Worm (Caenorhabditis elegans) whole organism, L1 larva: ENCODE measurements around the gene C50F4.1.

Experiments used
- C16A3.4 ChIP-seq: fragments of 150-350 bp; optimal IDR thresholded peaks from 2 replicates; lab custom pipeline; 2014; ENCODE audit warnings: missing biosample characterization, missing genetic modification characterization
- C34B4.2 ChIP-seq: sonication (generic microtip); optimal IDR thresholded peaks from 2 replicates; lab custom pipeline; 2017; ENCODE audit warnings: mild to moderate bottlenecking, missing genetic modification characterization, missing compliant biosample characterization
- Y116A8C.19 ChIP-seq: sonication (generic microtip); optimal IDR thresholded peaks from 2 replicates; lab custom pipeline; 2016; ENCODE audit warnings: missing compliant biosample characterization, missing genetic modification characterization, borderline replicate concordance
- alr-1 ChIP-seq: fragments of 200-800 bp; sonication (Bioruptor generic); optimal IDR thresholded peaks from 2 replicates; lab custom pipeline; 2018; ENCODE audit warnings: borderline replicate concordance, mild to moderate bottlenecking, missing genetic modification characterization, missing compliant biosample characterization
- aly-2 ChIP-seq: fragments of 150-350 bp; optimal IDR thresholded peaks from 2 replicates; lab custom pipeline; 2014; ENCODE audit warnings: missing biosample characterization, missing genetic modification characterization
- blmp-1 ChIP-seq: fragments of 150-350 bp; optimal IDR thresholded peaks from 2 replicates; lab custom pipeline; 2014; ENCODE audit warnings: missing biosample characterization, missing genetic modification characterization
- ceh-8 ChIP-seq: fragments of 200-800 bp; sonication (Bioruptor generic); optimal IDR thresholded peaks from 2 replicates; lab custom pipeline; 2018; ENCODE audit warnings: mild to moderate bottlenecking, missing genetic modification characterization, moderate library complexity, missing compliant biosample characterization
- ceh-82 ChIP-seq, 3 experiments: fragments of 150-350 bp in 1 of 3; sonication (generic microtip) in 2 of 3; optimal IDR thresholded peaks; 2 replicates each; lab custom pipeline; 2014 to 2017; ENCODE audit warnings: missing biosample characterization in 3 of 3, missing genetic modification characterization in 3 of 3
- efl-3 ChIP-seq: fragments of 200-800 bp; sonication (Bioruptor generic); optimal IDR thresholded peaks from 2 replicates; lab custom pipeline; 2018; ENCODE audit warnings: mild to moderate bottlenecking, missing genetic modification characterization, missing compliant biosample characterization
- egl-13 ChIP-seq: sonication (generic microtip); optimal IDR thresholded peaks from 2 replicates; lab custom pipeline; 2016; ENCODE audit warnings: missing genotype, missing genetic modification reagents, missing genetic modification characterization, missing compliant biosample characterization
- egl-27 ChIP-seq, 2 experiments: fragments of 150-350 bp in 1 of 2; sonication (generic microtip); optimal IDR thresholded peaks; 3 replicates each; lab custom pipeline; 2017 to 2018; ENCODE audit warnings: missing biosample characterization in 2 of 2, missing genetic modification characterization in 2 of 2, missing genetic modification reagents in 2 of 2
- elt-2 ChIP-seq: sonication (generic microtip); optimal IDR thresholded peaks from 2 replicates; lab custom pipeline; 2016; ENCODE audit warnings: missing genetic modification characterization, mild to moderate bottlenecking, inconsistent platforms, missing compliant biosample characterization, missing genetic modification reagents
- elt-3 ChIP-seq, 6 experiments: fragments of 150-350 bp in 1 of 6; sonication (generic microtip); optimal IDR thresholded peaks; 2 replicates each; lab custom pipeline; 2017 to 2018; ENCODE audit warnings: missing biosample characterization in 6 of 6, missing genetic modification characterization in 6 of 6, inconsistent platforms in 1 of 6
- fkh-8 ChIP-seq: sonication (generic microtip); optimal IDR thresholded peaks from 2 replicates; lab custom pipeline; 2016; ENCODE audit warnings: mild to moderate bottlenecking, missing genetic modification characterization, missing compliant biosample characterization
- fos-1 ChIP-seq: fragments of 150-350 bp; optimal IDR thresholded peaks from 2 replicates; lab custom pipeline; 2014; ENCODE audit warnings: missing biosample characterization, missing genetic modification characterization
- hlh-17 ChIP-seq: fragments of 200-800 bp; sonication (Bioruptor generic); optimal IDR thresholded peaks from 2 replicates; lab custom pipeline; 2018; ENCODE audit warnings: missing genetic modification characterization, mild to moderate bottlenecking, missing compliant biosample characterization, moderate library complexity, borderline replicate concordance
- hlh-4 ChIP-seq: sonication (generic microtip); optimal IDR thresholded peaks from 2 replicates; lab custom pipeline; 2016; ENCODE audit warnings: mild to moderate bottlenecking, missing genetic modification characterization, missing compliant biosample characterization
- hpl-2 ChIP-seq: fragments of 150-350 bp; optimal IDR thresholded peaks from 2 replicates; lab custom pipeline; 2014; ENCODE audit warnings: missing biosample characterization, missing genetic modification reagents, missing genetic modification characterization
- jun-1 ChIP-seq: fragments of 150-350 bp; optimal IDR thresholded peaks from 2 replicates; lab custom pipeline; 2014; ENCODE audit warnings: missing biosample characterization, missing genetic modification reagents, missing genetic modification characterization
- lin-13 ChIP-seq: fragments of 150-350 bp; optimal IDR thresholded peaks from 2 replicates; lab custom pipeline; 2014; ENCODE audit warnings: missing biosample characterization, missing genetic modification reagents, missing genetic modification characterization
- lin-14 ChIP-seq: fragments of 200-800 bp; sonication (Bioruptor generic); optimal IDR thresholded peaks from 2 replicates; lab custom pipeline; 2018; ENCODE audit warnings: mild to moderate bottlenecking, missing genetic modification characterization, moderate library complexity, missing compliant biosample characterization
- lin-15B ChIP-seq: fragments of 150-350 bp; sonication (generic microtip); optimal IDR thresholded peaks from 3 replicates; lab custom pipeline; 2014; ENCODE audit warnings: missing biosample characterization, missing genetic modification characterization
- lin-35 ChIP-seq, 2 experiments: fragments of 150-350 bp; optimal IDR thresholded peaks; 2 replicates each; lab custom pipeline; 2014; ENCODE audit warnings: missing biosample characterization in 2 of 2, missing genetic modification characterization in 2 of 2, missing genetic modification reagents in 2 of 2
- lin-39 ChIP-seq: fragments of 150-350 bp; optimal IDR thresholded peaks from 2 replicates; lab custom pipeline; 2014; ENCODE audit warnings: missing biosample characterization, missing genetic modification reagents, missing genetic modification characterization
- lir-3 ChIP-seq: sonication (generic microtip); optimal IDR thresholded peaks from 2 replicates; lab custom pipeline; 2016; ENCODE audit warnings: mild to moderate bottlenecking, missing genetic modification characterization, moderate library complexity, missing compliant biosample characterization; ENCODE audit not compliant: poor library complexity
- mdl-1 ChIP-seq, 2 experiments: fragments of 150-350 bp; optimal IDR thresholded peaks; 2 replicates each; lab custom pipeline; 2014 to 2017; ENCODE audit warnings: missing biosample characterization in 2 of 2, missing genetic modification characterization in 2 of 2, inconsistent platforms in 1 of 2
- mef-2 ChIP-seq: fragments of 150-350 bp; optimal IDR thresholded peaks from 2 replicates; lab custom pipeline; 2014; ENCODE audit warnings: missing biosample characterization, missing genetic modification characterization
- mep-1 ChIP-seq: fragments of 150-350 bp; optimal IDR thresholded peaks from 2 replicates; lab custom pipeline; 2014; ENCODE audit warnings: missing biosample characterization, missing genetic modification characterization
- nhr-11 ChIP-seq: fragments of 150-350 bp; optimal IDR thresholded peaks from 2 replicates; lab custom pipeline; 2014; ENCODE audit warnings: missing biosample characterization, missing genetic modification characterization
- nhr-19 ChIP-seq: fragments of 200-800 bp; sonication (Bioruptor generic); conservative IDR thresholded peaks from 2 replicates; pipeline ENCODE4 v1.3.6; 2022; ENCODE audit warnings: missing genetic modification characterization, missing compliant biosample characterization
- nhr-47 ChIP-seq: sonication (generic microtip); optimal IDR thresholded peaks from 2 replicates; lab custom pipeline; 2016; ENCODE audit warnings: mild to moderate bottlenecking, missing genetic modification characterization, moderate library complexity, missing compliant biosample characterization
- nhr-71 ChIP-seq: sonication (generic microtip); optimal IDR thresholded peaks from 2 replicates; lab custom pipeline; 2016; ENCODE audit warnings: mild to moderate bottlenecking, missing genetic modification characterization, moderate library complexity, missing compliant biosample characterization
- nhr-76 ChIP-seq: sonication (generic microtip); optimal IDR thresholded peaks from 2 replicates; lab custom pipeline; 2017; ENCODE audit warnings: missing biosample characterization, missing genetic modification characterization
- nhr-77 ChIP-seq: fragments of 150-350 bp; optimal IDR thresholded peaks from 2 replicates; lab custom pipeline; 2014; ENCODE audit warnings: missing biosample characterization, missing genetic modification characterization
- nhr-85 ChIP-seq: sonication (generic microtip); peaks from one replicate; lab custom pipeline; 2016; ENCODE audit warnings: missing genetic modification characterization, inconsistent platforms, missing compliant biosample characterization
- nhr-90 ChIP-seq: sonication (generic microtip); optimal IDR thresholded peaks from 2 replicates; lab custom pipeline; 2016; ENCODE audit warnings: mild to moderate bottlenecking, missing genetic modification characterization, missing compliant biosample characterization; ENCODE audit not compliant: poor library complexity
- pqm-1 ChIP-seq: sonication (generic microtip); optimal IDR thresholded peaks from 3 replicates; lab custom pipeline; 2017; ENCODE audit warnings: missing biosample characterization, missing genetic modification characterization
- rnt-1 ChIP-seq: sonication (generic microtip); optimal IDR thresholded peaks from 2 replicates; lab custom pipeline; 2016; ENCODE audit warnings: mild to moderate bottlenecking, missing genetic modification characterization, moderate library complexity, missing compliant biosample characterization
- skn-1 ChIP-seq: fragments of 150-350 bp; optimal IDR thresholded peaks from 2 replicates; lab custom pipeline; 2014; ENCODE audit warnings: missing biosample characterization, missing genetic modification characterization
- snpc-4 ChIP-seq: fragments of 150-350 bp; optimal IDR thresholded peaks from 2 replicates; lab custom pipeline; 2014; ENCODE audit warnings: missing biosample characterization, missing genetic modification characterization
- sptf-1 ChIP-seq: fragments of 150-350 bp; optimal IDR thresholded peaks from 2 replicates; lab custom pipeline; 2014; ENCODE audit warnings: missing biosample characterization, missing genetic modification characterization
- sup-37 ChIP-seq: fragments of 200-800 bp; sonication (Bioruptor generic); optimal IDR thresholded peaks from 2 replicates; lab custom pipeline; 2018; ENCODE audit warnings: mild to moderate bottlenecking, missing genetic modification characterization, missing compliant biosample characterization
- swsn-7 ChIP-seq: sonication (generic microtip); optimal IDR thresholded peaks from 2 replicates; lab custom pipeline; 2016; ENCODE audit warnings: missing genetic modification characterization, missing compliant biosample characterization
- tbx-2 ChIP-seq: sonication (generic microtip); optimal IDR thresholded peaks from 2 replicates; lab custom pipeline; 2016; ENCODE audit warnings: missing genetic modification characterization, missing compliant biosample characterization
- unc-130 ChIP-seq: fragments of 150-350 bp; optimal IDR thresholded peaks from 2 replicates; lab custom pipeline; 2017; ENCODE audit warnings: missing biosample characterization, missing genetic modification characterization, inconsistent platforms
- unc-62 ChIP-seq: fragments of 150-350 bp; optimal IDR thresholded peaks from 2 replicates; lab custom pipeline; 2014; ENCODE audit warnings: missing biosample characterization, missing genetic modification reagents, missing genetic modification characterization
- unc-86 ChIP-seq: sonication (generic microtip); optimal IDR thresholded peaks from 2 replicates; lab custom pipeline; 2016; ENCODE audit warnings: missing genetic modification characterization, missing compliant biosample characterization
- unc-98 ChIP-seq: fragments of 200-800 bp; sonication (Bioruptor generic); IDR thresholded peaks from 2 replicates; pipeline ENCODE4 v1.3.6; 2022; ENCODE audit warnings: missing genetic modification characterization, missing compliant biosample characterization
- vab-15 ChIP-seq: sonication (generic microtip); optimal IDR thresholded peaks from 2 replicates; lab custom pipeline; 2017; ENCODE audit warnings: missing genotype, mild to moderate bottlenecking, missing genetic modification characterization, missing compliant biosample characterization
- xbp-1 ChIP-seq: sonication (generic microtip); optimal IDR thresholded peaks from 2 replicates; lab custom pipeline; 2016; ENCODE audit warnings: missing genetic modification characterization, missing compliant biosample characterization
- zag-1 ChIP-seq: fragments of 150-350 bp; optimal IDR thresholded peaks from 2 replicates; lab custom pipeline; 2014; ENCODE audit warnings: missing biosample characterization, missing genetic modification characterization
- ztf-11 ChIP-seq, 2 experiments: sonication (generic microtip); optimal IDR thresholded peaks; 2 replicates each; lab custom pipeline; 2016 to 2017; ENCODE audit warnings: missing genetic modification characterization in 2 of 2, missing biosample characterization in 1 of 2, missing compliant biosample characterization in 1 of 2
- ztf-4 ChIP-seq: fragments of 150-350 bp; optimal IDR thresholded peaks from 2 replicates; lab custom pipeline; 2014; ENCODE audit warnings: missing biosample characterization, missing genetic modification characterization

The C50F4.1 gene

DNA sequence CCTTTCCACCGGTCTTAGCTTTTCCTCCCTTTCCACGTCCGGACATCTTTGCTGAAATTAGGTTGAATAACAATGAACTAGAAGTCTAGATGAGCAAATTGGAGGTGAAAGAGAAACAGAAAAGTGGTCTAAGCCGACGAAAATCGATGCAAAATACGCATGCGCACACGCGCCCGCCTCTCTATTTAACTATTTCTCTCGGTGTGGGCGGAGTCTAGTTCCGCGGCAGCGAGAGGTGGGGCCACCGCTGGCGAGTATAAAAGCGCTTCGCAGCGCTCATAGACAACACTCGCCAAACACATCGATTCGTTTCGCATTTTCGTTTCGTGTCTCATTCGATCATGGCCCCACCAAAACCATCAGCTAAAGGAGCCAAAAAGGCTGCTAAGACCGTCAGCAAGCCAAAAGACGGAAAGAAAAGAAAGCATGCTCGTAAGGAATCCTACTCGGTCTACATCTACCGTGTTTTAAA, 18.7 kb downstream of the C50F4.1 start, which contains the start of the genes his-35 and his-41 (continued):
- no peak for TF ChIP-seq elt-2
- peak; percentile 41 to 57 (median 54) for TF ChIP-seq ceh-82 (tag; optimal IDR thresholded peaks at IDR 0.05; lab: Kevin White, UChicago)
- peak; percentile 32 for TF ChIP-seq mep-1 (tag; lab: Kevin White, UChicago)
- TF ChIP-seq pqm-1 (tag; lab: Kevin White, UChicago), result no peak
- TF ChIP-seq ceh-8, result no peak
- peak in 1 of 2 experiments; percentile 39 for TF ChIP-seq mdl-1 (tag; optimal IDR thresholded peaks at IDR 0.05; lab: Kevin White, UChicago)
- no peak for TF ChIP-seq C34B4.2 (tag; lab: Kevin White, UChicago)
- TF ChIP-seq rnt-1 (tag; lab: Kevin White, UChicago), result peak; percentile 42
- TF ChIP-seq C16A3.4, result no peak
- TF ChIP-seq unc-98 (GFP tag; lab: Robert Waterston, UW), result no peak
- peak; percentile 12 for TF ChIP-seq snpc-4 (tag; lab: Kevin White, UChicago)
- no peak for TF ChIP-seq lin-15B (tag; lab: Kevin White, UChicago)
- TF ChIP-seq unc-130 (tag; lab: Kevin White, UChicago), result peak; percentile 3
- TF ChIP-seq aly-2 (tag; lab: Kevin White, UChicago), result no peak
- TF ChIP-seq ztf-11 (tag; optimal IDR thresholded peaks at IDR 0.05; lab: Kevin White, UChicago), result peak in 1 of 2 experiments; percentile 43
- peak; percentile 74 for TF ChIP-seq xbp-1 (tag; lab: Kevin White, UChicago)
- TF ChIP-seq hpl-2, result no peak
- no peak for TF ChIP-seq efl-3 (GFP tag; lab: Kevin White, UChicago)
- TF ChIP-seq nhr-11 (tag; lab: Kevin White, UChicago), result no peak
- TF ChIP-seq nhr-77 (tag; lab: Kevin White, UChicago), result peak; percentile 23
- no peak for TF ChIP-seq ztf-4 (tag; lab: Kevin White, UChicago)
- peak; percentile 77 for TF ChIP-seq skn-1
- peak; percentile 69 for TF ChIP-seq tbx-2 (tag; lab: Kevin White, UChicago)
- peak; percentile 59 for TF ChIP-seq unc-86
- TF ChIP-seq mef-2 (tag; lab: Kevin White, UChicago), result no peak
- TF ChIP-seq lin-39 (tag; lab: Kevin White, UChicago), result no peak
- no peak for TF ChIP-seq egl-27 (tag; optimal IDR thresholded peaks at IDR 0.05; lab: Kevin White, UChicago)
- no peak for TF ChIP-seq alr-1 (tag; lab: Kevin White, UChicago)
- TF ChIP-seq lir-3 (tag; lab: Kevin White, UChicago), result no peak
- TF ChIP-seq nhr-90 (tag; lab: Kevin White, UChicago), result peak; percentile 45
- TF ChIP-seq sptf-1 (tag; lab: Kevin White, UChicago), result no peak
- no peak for TF ChIP-seq blmp-1 (tag; lab: Kevin White, UChicago)
- TF ChIP-seq swsn-7, result peak; percentile 74
- TF ChIP-seq Y116A8C.19, result no peak
- peak; percentile 16 for TF ChIP-seq sup-37 (GFP tag; lab: Kevin White, UChicago)
- no peak for TF ChIP-seq zag-1 (tag; lab: Kevin White, UChicago)
- TF ChIP-seq hlh-4 (tag; lab: Kevin White, UChicago), result no peak
- TF ChIP-seq vab-15 (tag; lab: Kevin White, UChicago), result no peak
- TF ChIP-seq hlh-17, result no peak
- peak; percentile 72 for TF ChIP-seq jun-1 (tag; lab: Kevin White, UChicago)
- no peak for TF ChIP-seq lin-13 (GFP tag; lab: Kevin White, UChicago)
- peak; percentile 69 for TF ChIP-seq fkh-8 (tag; lab: Kevin White, UChicago)
- peak; percentile 83 for TF ChIP-seq nhr-71 (tag; lab: Kevin White, UChicago)
- peak; percentile 22 to 57 for TF ChIP-seq lin-35 (GFP tag; optimal IDR thresholded peaks at IDR 0.05; lab: Kevin White, UChicago)
- TF ChIP-seq nhr-47, result peak; percentile 87
- peak; percentile 72 for TF ChIP-seq egl-13 (tag; lab: Kevin White, UChicago)
- TF ChIP-seq nhr-19 (GFP tag; lab: Robert Waterston, UW), result peak; percentile 67
- TF ChIP-seq unc-62 (GFP tag; lab: Kevin White, UChicago), result no peak
- TF ChIP-seq fos-1, result peak; percentile 24
- TF ChIP-seq elt-3 (tag; optimal IDR thresholded peaks at IDR 0.05; lab: Kevin White, UChicago), result no peak
- TF ChIP-seq nhr-85 (tag; lab: Kevin White, UChicago), result no peak
- TF ChIP-seq lin-14 (GFP tag; lab: Kevin White, UChicago), result peak; percentile 75
- no peak for TF ChIP-seq nhr-76 (tag; lab: Kevin White, UChicago)
